Worm (Caenorhabditis elegans): ENCODE data around the gene ceh-1.

The ceh-1 gene

ce11 chrX:4625080-4625479, 28.9 kb downstream of the ceh-1 start:
- no peak for TF ChIP-seq pes-1 (GFP tag; IDR thresholded peaks at IDR 0.05)
- TF ChIP-seq flt-1 (GFP tag; IDR thresholded peaks at IDR 0.05), result no peak
- TF ChIP-seq tra-4 (tag; optimal IDR thresholded peaks at IDR 0.05), result no peak
- no peak for TF ChIP-seq hnd-1 (tag; optimal IDR thresholded peaks at IDR 0.05)
- no peak for TF ChIP-seq B0310.2 (tag; optimal IDR thresholded peaks at IDR 0.05)
- no peak for TF ChIP-seq ceh-36 (tag; optimal IDR thresholded peaks at IDR 0.05)
- no peak for TF ChIP-seq ceh-13 (GFP tag; optimal IDR thresholded peaks at IDR 0.05)
- no peak for TF ChIP-seq sea-1 (GFP tag; conservative IDR thresholded peaks at IDR 0.05)
- TF ChIP-seq scrt-1 (GFP tag; IDR thresholded peaks at IDR 0.05), result no peak
- TF ChIP-seq ets-7 (tag; optimal IDR thresholded peaks at IDR 0.05), result no peak
- no peak for TF ChIP-seq aly-1 (tag; optimal IDR thresholded peaks at IDR 0.05)

DNA sequence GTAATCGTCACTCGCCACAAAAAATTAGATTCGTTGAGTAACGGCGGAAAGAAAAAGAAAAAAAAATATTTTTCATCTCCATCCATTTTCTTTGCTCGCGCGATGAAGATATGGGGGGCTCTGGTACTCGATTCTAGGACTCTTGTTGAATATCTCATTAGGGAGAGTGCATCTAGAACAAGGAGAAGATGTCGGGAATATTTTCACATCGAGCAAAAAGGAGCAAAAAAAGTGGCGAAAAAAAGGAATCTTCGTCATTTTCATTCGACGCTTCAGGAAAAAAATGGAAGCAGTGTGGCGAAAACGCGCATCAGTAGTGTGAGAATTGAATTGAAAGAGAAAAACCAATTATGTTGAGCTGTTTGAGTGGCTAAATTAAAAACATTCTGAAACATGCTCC, 30.2 kb downstream of the ceh-1 start:
- no peak for TF ChIP-seq hnd-1 (tag; optimal IDR thresholded peaks at IDR 0.05)
- TF ChIP-seq aly-1 (tag; optimal IDR thresholded peaks at IDR 0.05), result no peak
- no peak for TF ChIP-seq ceh-13 (GFP tag; optimal IDR thresholded peaks at IDR 0.05)
- TF ChIP-seq tra-4 (tag; optimal IDR thresholded peaks at IDR 0.05), result no peak
- no peak for TF ChIP-seq ama-1 (optimal IDR thresholded peaks at IDR 0.05)
- TF ChIP-seq flt-1 (GFP tag; IDR thresholded peaks at IDR 0.05), result no peak
- no peak for TF ChIP-seq ceh-36 (tag; optimal IDR thresholded peaks at IDR 0.05)
- TF ChIP-seq scrt-1 (GFP tag; IDR thresholded peaks at IDR 0.05), result no peak
- TF ChIP-seq tbx-37 (GFP tag; conservative IDR thresholded peaks at IDR 0.05), result no peak
- TF ChIP-seq tbx-11 (GFP tag; IDR thresholded peaks at IDR 0.05), result no peak
- no peak for TF ChIP-seq sea-1 (GFP tag; conservative IDR thresholded peaks at IDR 0.05)
- TF ChIP-seq pes-1 (GFP tag; IDR thresholded peaks at IDR 0.05), result no peak
- TF ChIP-seq hmbx-1 (tag; optimal IDR thresholded peaks at IDR 0.05), result no peak
- no peak for TF ChIP-seq hmg-4 (GFP tag; optimal IDR thresholded peaks at IDR 0.05)
- TF ChIP-seq ets-7 (tag; optimal IDR thresholded peaks at IDR 0.05), result no peak
- no peak for TF ChIP-seq B0310.2 (tag; optimal IDR thresholded peaks at IDR 0.05)
- TF ChIP-seq F13C5.2 (tag; optimal IDR thresholded peaks at IDR 0.05), result no peak

ce11 chrX:4622024-4622423, 31.9 kb downstream of the ceh-1 start, which contains the start of gene C46C11.3:
TSS of gene C46C11.3 (plus strand) at chrX:4622324.
- TF ChIP-seq ets-7 (tag; optimal IDR thresholded peaks at IDR 0.05), result no peak
- no peak for TF ChIP-seq hmbx-1 (tag; optimal IDR thresholded peaks at IDR 0.05)
- TF ChIP-seq ama-1 (optimal IDR thresholded peaks at IDR 0.05), result no peak

DNA sequence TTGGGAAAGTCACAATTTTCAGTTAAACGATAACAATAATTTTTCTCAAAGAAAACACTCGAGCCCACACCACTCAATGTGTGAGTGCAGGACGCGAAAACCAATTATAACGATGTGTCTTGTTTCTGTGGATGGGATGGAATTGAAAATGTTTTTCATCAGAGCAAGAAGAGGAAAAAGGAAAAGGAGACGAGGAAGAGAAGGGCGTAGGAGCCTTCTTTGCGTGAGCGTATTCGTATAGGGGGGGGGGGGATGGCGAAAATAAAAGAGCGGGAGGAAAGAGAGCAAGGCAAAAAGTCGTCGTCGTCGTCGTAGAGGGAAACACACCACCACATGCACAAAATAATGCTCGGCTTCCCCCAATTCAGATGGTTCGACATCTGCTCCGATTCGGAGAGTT, 33.9 kb downstream of the ceh-1 start:
- no peak for TF ChIP-seq hmbx-1 (tag; optimal IDR thresholded peaks at IDR 0.05)
- peak; percentile 37 for TF ChIP-seq hmg-4 (GFP tag; optimal IDR thresholded peaks at IDR 0.05)
- TF ChIP-seq aly-1 (tag; optimal IDR thresholded peaks at IDR 0.05), result peak; percentile 48

ce11 chrX:4619582-4619981, 34.4 kb downstream of the ceh-1 start, which contains the start of gene pqn-65:
TSS of gene pqn-65 (minus strand) at chrX:4619635.
- TF ChIP-seq ceh-13 (GFP tag; optimal IDR thresholded peaks at IDR 0.05), result no peak
- no peak for TF ChIP-seq B0310.2 (tag; optimal IDR thresholded peaks at IDR 0.05)

DNA sequence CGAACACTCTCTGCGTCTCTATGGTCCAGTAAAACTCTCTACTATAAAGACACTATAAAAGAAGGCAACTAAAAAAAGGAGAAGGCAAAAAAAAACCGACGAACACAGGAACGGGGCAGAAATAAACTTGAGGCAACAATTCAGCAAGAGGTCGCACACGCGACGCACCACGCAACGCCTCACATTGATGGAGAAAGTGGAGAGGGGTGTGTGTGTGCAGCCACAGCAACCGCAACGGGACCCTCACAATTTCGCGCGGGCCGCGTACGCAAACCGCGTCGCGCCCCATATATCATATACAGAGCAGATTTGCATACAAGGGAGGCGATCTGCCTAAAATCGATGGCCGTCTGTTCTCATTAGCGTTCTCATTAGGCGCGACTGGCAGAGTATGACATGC, 37.1 kb downstream of the ceh-1 start:
- TF ChIP-seq sea-1 (GFP tag; conservative IDR thresholded peaks at IDR 0.05) (peak; percentile 67; the same call in 1 of the 2 replicates), ets-7 (tag; optimal IDR thresholded peaks at IDR 0.05) (peak; percentile 0), pes-1 (GFP tag; IDR thresholded peaks at IDR 0.05) (peak; percentile 50), tbx-11 (GFP tag; IDR thresholded peaks at IDR 0.05) (no peak), hnd-1 (tag; optimal IDR thresholded peaks at IDR 0.05) (no peak), hmbx-1 (tag; optimal IDR thresholded peaks at IDR 0.05) (no peak), aly-1 (tag; optimal IDR thresholded peaks at IDR 0.05) (peak; percentile 37), hmg-4 (GFP tag; optimal IDR thresholded peaks at IDR 0.05) (peak; percentile 77), ama-1 (optimal IDR thresholded peaks at IDR 0.05) (no peak), scrt-1 (GFP tag; IDR thresholded peaks at IDR 0.05) (peak; percentile 64; the same call in 1 of the 2 replicates), flt-1 (GFP tag; IDR thresholded peaks at IDR 0.05) (no peak), ceh-36 (tag; optimal IDR thresholded peaks at IDR 0.05) (no peak), ceh-13 (GFP tag; optimal IDR thresholded peaks at IDR 0.05) (no peak), B0310.2 (tag; optimal IDR thresholded peaks at IDR 0.05) (peak; percentile 16), tbx-37 (GFP tag; conservative IDR thresholded peaks at IDR 0.05) (no peak), F13C5.2 (tag; optimal IDR thresholded peaks at IDR 0.05) (peak; percentile 38), tra-4 (tag; optimal IDR thresholded peaks at IDR 0.05) (no peak)

DNA sequence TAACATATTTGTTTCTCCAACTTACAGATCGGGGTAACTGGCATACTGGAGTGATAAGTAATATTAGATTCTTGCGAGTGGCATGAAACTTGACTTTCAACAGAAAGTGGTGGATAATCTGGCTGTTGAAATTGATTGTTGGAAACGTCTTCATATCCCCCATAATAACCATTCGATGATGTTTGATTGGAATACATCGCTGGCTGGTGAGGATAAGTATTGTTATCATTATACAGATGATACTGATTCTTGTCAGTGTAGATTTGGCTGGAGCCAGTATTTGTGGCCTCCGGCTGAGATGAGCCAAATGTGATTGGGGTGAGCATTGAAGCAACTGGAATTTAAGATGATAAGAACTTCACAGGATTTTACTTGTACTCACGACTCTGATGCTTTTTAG, 38.9 kb downstream of the ceh-1 start:
- TF ChIP-seq tbx-11 (GFP tag; IDR thresholded peaks at IDR 0.05), result no peak
- TF ChIP-seq ceh-13 (GFP tag; optimal IDR thresholded peaks at IDR 0.05), result no peak
- no peak for TF ChIP-seq aly-1 (tag; optimal IDR thresholded peaks at IDR 0.05)
- no peak for TF ChIP-seq flt-1 (GFP tag; IDR thresholded peaks at IDR 0.05)
- no peak for TF ChIP-seq ama-1 (optimal IDR thresholded peaks at IDR 0.05)
- TF ChIP-seq hmbx-1 (tag; optimal IDR thresholded peaks at IDR 0.05), result no peak
- no peak for TF ChIP-seq tra-4 (tag; optimal IDR thresholded peaks at IDR 0.05)

ce11 chrX:4609635-4610034, 44.3 kb downstream of the ceh-1 start:
- no peak for TF ChIP-seq ceh-13 (GFP tag; optimal IDR thresholded peaks at IDR 0.05)
- no peak for TF ChIP-seq tbx-37 (GFP tag; conservative IDR thresholded peaks at IDR 0.05)
- TF ChIP-seq tra-4 (tag; optimal IDR thresholded peaks at IDR 0.05), result no peak

DNA sequence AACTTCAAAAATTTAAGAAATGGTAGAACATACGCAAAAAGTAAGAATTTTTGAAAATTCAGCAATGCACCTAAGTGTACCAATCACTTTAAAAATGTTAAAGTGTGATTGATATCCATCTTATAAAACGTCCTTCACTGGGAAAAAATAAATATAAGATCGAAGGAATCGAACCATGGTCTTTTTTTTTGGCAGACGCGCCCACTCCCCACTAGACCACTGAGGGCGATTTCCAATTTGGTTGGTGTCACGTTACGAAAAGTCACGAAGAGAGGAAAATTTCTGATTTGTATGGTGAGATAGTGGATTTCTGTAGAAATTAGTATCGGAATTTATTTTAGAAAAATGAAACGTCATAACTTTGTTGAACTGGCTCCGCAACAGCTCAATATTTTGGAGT, 46.7 kb downstream of the ceh-1 start:
- TF ChIP-seq aly-1 (tag; optimal IDR thresholded peaks at IDR 0.05) (no peak), flt-1 (GFP tag; IDR thresholded peaks at IDR 0.05) (no peak), hmg-4 (GFP tag; optimal IDR thresholded peaks at IDR 0.05) (no peak), pes-1 (GFP tag; IDR thresholded peaks at IDR 0.05) (no peak), ceh-13 (GFP tag; optimal IDR thresholded peaks at IDR 0.05) (no peak), ama-1 (optimal IDR thresholded peaks at IDR 0.05) (no peak), hnd-1 (tag; optimal IDR thresholded peaks at IDR 0.05) (no peak), tbx-11 (GFP tag; IDR thresholded peaks at IDR 0.05) (no peak), tra-4 (tag; optimal IDR thresholded peaks at IDR 0.05) (no peak), sea-1 (GFP tag; conservative IDR thresholded peaks at IDR 0.05) (no peak), B0310.2 (tag; optimal IDR thresholded peaks at IDR 0.05) (no peak), ets-7 (tag; optimal IDR thresholded peaks at IDR 0.05) (no peak)

All from whole organism, early embryonic.